Fruit fly (Drosophila melanogaster) whole organism, pupa: Measurements from ENCODE around the gene Pmvk.

Experiments used
- CG12605 ChIP-seq: fragments of 200-800 bp; sonication (Bioruptor generic); IDR thresholded peaks from 2 replicates; pipeline ENCODE4 v1.3.6; 2022; ENCODE audit warnings: missing biosample characterization, missing genetic modification characterization
- CG17806 ChIP-seq: fragments of 200-800 bp; sonication (Bioruptor generic); optimal IDR thresholded peaks from 2 replicates; lab custom pipeline; 2018; ENCODE audit warnings: missing biosample characterization, mild to moderate bottlenecking, missing genetic modification characterization, moderate library complexity
- CG4496 ChIP-seq: fragments of 200-800 bp; sonication (Bioruptor generic); IDR thresholded peaks from 3 replicates; pipeline ENCODE4 v1.3.6; 2022; ENCODE audit warnings: missing biosample characterization, missing genetic modification characterization
- EcR ChIP-seq: fragments of 200-800 bp; sonication (Bioruptor generic); optimal IDR thresholded peaks from 3 replicates; lab custom pipeline; 2019; ENCODE audit warnings: missing biosample characterization, missing genetic modification characterization, mild to moderate bottlenecking, moderate library complexity, missing genetic modification reagents
- Pif1A ChIP-seq: fragments of 200-800 bp; sonication (Bioruptor generic); optimal IDR thresholded peaks from 3 replicates; lab custom pipeline; 2016; ENCODE audit warnings: missing biosample characterization, missing genetic modification characterization
- Pif1B ChIP-seq: fragments of 200-800 bp; sonication (Bioruptor generic); optimal IDR thresholded peaks from 3 replicates; lab custom pipeline; 2016; ENCODE audit warnings: missing biosample characterization, missing genetic modification characterization
- fd96Ca ChIP-seq: fragments of 200-800 bp; sonication (Bioruptor generic); IDR thresholded peaks from 3 replicates; pipeline ENCODE4 v1.3.6; 2022; ENCODE audit warnings: missing biosample characterization, missing genetic modification characterization

Gene Pmvk

DNA sequence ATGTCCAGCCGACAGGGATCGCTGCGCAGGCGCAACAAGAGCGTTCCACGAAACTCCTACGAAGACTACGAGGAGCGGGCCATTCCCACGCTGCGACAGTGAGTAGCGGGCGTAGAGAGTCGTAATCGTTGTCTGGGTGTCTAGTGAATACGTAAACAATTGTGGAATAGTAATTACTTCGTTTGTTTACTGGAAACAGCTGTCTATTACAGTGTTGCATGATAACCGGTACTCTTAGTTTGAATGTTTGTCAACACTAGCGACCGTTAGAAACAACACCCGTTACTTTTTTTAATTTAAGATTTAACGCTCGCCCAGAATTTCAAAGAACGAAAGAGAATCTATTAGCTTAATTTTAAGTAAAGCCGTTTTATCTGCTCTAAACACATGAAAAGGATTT lies 50.1 kb downstream of the Pmvk start, which contains the start of gene CG10165:
TSS of gene CG10165 (minus strand) at position 214 of the 400 bp plus-strand sequence.
- TF ChIP-seq CG4496 (GFP tag; lab: Robert Waterston, UW) (no peak), CG12605 (no peak), Pif1A (no peak), Pif1B (GFP tag; lab: Kevin White, UChicago) (no peak), fd96Ca (GFP tag; lab: Robert Waterston, UW) (no peak), CG17806 (tag; lab: Kevin White, UChicago) (no peak), EcR (GFP tag; lab: Kevin White, UChicago) (no peak)
